Fruit fly (Drosophila melanogaster): ENCODE results near the gene CG10553.

CG10553 gene

dm6 chr3R:25331103-25331502, 13.2 kb upstream of the CG10553 start, which contains the start of gene CHKov2:
CHKov2 (minus strand) TSS chr3R:25331203.
- no peak for TF ChIP-seq Eip93F (GFP tag; optimal IDR thresholded peaks at IDR 0.05)
- no peak for TF ChIP-seq net (GFP tag; optimal IDR thresholded peaks at IDR 0.05)
- no peak for TF ChIP-seq CG34406 (GFP tag; optimal IDR thresholded peaks at IDR 0.05)
- TF ChIP-seq vri (GFP tag; optimal IDR thresholded peaks at IDR 0.05): no peak
- no peak for TF ChIP-seq CG9139 (GFP tag; optimal IDR thresholded peaks at IDR 0.05)
- TF ChIP-seq Ets96B (tag; optimal IDR thresholded peaks at IDR 0.05): no peak
- TF ChIP-seq CG15336 (GFP tag; IDR thresholded peaks at IDR 0.05): no peak

DNA sequence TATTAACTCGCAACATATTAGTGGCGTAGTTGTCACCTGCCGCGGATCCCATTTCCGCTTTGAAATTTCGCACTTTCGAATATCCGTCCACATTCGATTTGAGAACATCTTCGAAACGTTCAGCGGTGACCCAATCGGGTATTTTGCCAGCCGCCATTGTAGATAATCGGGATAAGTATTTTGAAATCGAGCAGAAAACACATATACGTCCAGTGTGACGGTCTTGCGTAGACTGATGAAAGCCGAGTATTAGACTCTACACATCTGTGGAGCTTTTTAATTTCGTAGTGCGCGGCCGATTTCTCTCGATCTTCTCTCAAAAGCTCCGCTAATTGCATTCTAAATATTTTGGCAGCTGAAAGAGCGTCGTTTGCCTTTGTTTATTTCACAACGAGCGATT, 11.2 kb upstream of the CG10553 start, which contains the start of gene CHKov1:
CHKov1 (minus strand) TSS at position 238 of the 400 bp plus-strand sequence.
- 0 out of 2 replicates have a peak, but pooled peaks have one; percentile 21 for TF ChIP-seq CG15336 (GFP tag; IDR thresholded peaks at IDR 0.05)
- no peak for TF ChIP-seq svp (GFP tag)
- TF ChIP-seq vri (GFP tag; optimal IDR thresholded peaks at IDR 0.05): peak; percentile 30
- TF ChIP-seq spab (GFP tag; optimal IDR thresholded peaks at IDR 0.05): no peak

DNA sequence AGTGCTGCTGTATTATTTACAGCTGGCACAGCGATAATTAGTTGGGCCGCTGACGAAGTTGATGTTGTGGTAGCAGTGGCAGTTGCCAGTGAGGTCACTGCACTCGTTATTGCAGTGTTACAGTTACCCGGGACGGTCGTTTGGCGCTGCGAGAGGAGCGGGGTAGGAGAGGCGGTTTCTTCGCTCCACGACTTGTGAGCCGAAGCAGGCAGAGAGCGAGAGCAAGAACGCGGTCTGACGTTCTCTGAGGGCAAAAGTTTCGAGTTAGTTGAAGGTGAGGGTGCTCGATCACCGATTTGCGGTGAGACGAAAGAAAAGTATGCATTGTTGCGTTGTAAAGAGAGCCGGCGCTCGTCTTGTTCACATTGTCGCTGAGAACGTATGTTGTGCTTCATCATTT, 10.6 kb upstream of the CG10553 start:
- TF ChIP-seq CG8119 (GFP tag; IDR thresholded peaks at IDR 0.05) (0 out of 3 replicates have a peak, but pooled peaks have one; percentile 28), eg (GFP tag; IDR thresholded peaks at IDR 0.05) (0 out of 3 replicates have a peak, but pooled peaks have one; percentile 17)

dm6 chr3R:25322657-25323056, 4.7 kb upstream of the CG10553 start, which contains the start of gene CG10562:
CG10562 (minus strand) TSS chr3R:25322757.
- no peak for TF ChIP-seq CG11902 (GFP tag; optimal IDR thresholded peaks at IDR 0.05)
- no peak for TF ChIP-seq OdsH (GFP tag; optimal IDR thresholded peaks at IDR 0.05)
- no peak for TF ChIP-seq Eip78C (GFP tag)
- TF ChIP-seq Smox (GFP tag; optimal IDR thresholded peaks at IDR 0.05): no peak
- no peak for TF ChIP-seq spab (GFP tag; optimal IDR thresholded peaks at IDR 0.05)
- TF ChIP-seq fd85E (GFP tag; optimal IDR thresholded peaks at IDR 0.05): no peak
- no peak for TF ChIP-seq CG8319 (GFP tag; optimal IDR thresholded peaks at IDR 0.05)
- no peak for TF ChIP-seq net (GFP tag; optimal IDR thresholded peaks at IDR 0.05)
- no peak for TF ChIP-seq eg (GFP tag; IDR thresholded peaks at IDR 0.05)
- no peak for TF ChIP-seq Hr39 (GFP tag; optimal IDR thresholded peaks at IDR 0.05)
- no peak for TF ChIP-seq Blimp-1 (GFP tag; optimal IDR thresholded peaks at IDR 0.05)
- TF ChIP-seq CG10631 (GFP tag; optimal IDR thresholded peaks at IDR 0.05): no peak
- TF ChIP-seq Sox15 (GFP tag; optimal IDR thresholded peaks at IDR 0.05): no peak
- TF ChIP-seq CG15336 (GFP tag; IDR thresholded peaks at IDR 0.05): no peak
- no peak for TF ChIP-seq CG4318 (GFP tag; optimal IDR thresholded peaks at IDR 0.05)
- no peak for TF ChIP-seq salr (GFP tag; optimal IDR thresholded peaks at IDR 0.05)
- no peak for TF ChIP-seq CG11294 (GFP tag; IDR thresholded peaks at IDR 0.05)
- no peak for TF ChIP-seq CG9139 (GFP tag; optimal IDR thresholded peaks at IDR 0.05)
- no peak for TF ChIP-seq svp (GFP tag)

DNA sequence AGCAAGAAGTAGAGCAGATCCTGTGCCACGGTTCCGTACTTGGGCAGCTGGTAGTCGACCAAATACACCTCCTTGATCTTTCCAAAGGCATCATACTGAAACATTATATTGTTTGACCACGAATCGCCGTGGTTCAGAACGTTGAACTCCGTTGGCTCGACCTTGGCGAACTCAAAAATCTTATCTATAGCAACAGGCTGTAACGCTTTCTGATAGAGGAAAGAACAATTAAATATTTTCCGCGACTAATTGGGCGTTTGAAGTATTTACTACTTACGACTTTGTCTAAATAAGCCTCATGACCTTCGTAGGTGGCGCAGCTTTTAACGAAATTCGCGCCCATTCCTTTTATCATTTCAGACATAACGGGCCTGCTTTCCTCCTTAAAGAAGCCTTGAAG, 3.8 kb upstream of the CG10553 start:
- TF ChIP-seq svp (GFP tag) (peak; percentile 72), Hr39 (GFP tag; optimal IDR thresholded peaks at IDR 0.05) (no peak)

DNA sequence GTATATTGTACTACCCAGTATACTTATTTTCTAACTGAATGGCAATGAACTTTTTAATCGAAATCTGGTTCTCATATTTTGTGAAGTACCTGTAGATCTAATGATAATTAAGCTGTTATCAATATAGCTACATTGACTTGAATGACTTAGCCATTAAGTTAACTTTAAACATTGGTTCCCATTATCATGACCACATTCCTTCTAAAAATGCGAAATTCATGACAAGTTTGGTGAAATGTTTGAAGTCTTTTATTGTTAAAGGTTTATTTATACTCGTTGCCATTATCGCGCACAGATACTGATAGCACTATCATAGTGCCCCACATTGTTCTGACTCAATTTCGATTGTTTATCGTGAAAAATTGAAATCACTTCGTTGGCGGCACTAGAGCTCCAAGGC, 3.0 kb upstream of the CG10553 start:
- no peak for TF ChIP-seq Eip93F (GFP tag; optimal IDR thresholded peaks at IDR 0.05)
- no peak for TF ChIP-seq CG6276 (GFP tag; optimal IDR thresholded peaks at IDR 0.05)
- TF ChIP-seq Hr4 (GFP tag; optimal IDR thresholded peaks at IDR 0.05): no peak
- no peak for TF ChIP-seq CG10631 (GFP tag; optimal IDR thresholded peaks at IDR 0.05)
- TF ChIP-seq eg (GFP tag; IDR thresholded peaks at IDR 0.05): no peak
- no peak for TF ChIP-seq CG1621 (tag; optimal IDR thresholded peaks at IDR 0.05)
- TF ChIP-seq acj6 (GFP tag; optimal IDR thresholded peaks at IDR 0.05): no peak
- no peak for TF ChIP-seq Lpt (GFP tag; optimal IDR thresholded peaks at IDR 0.05)
- TF ChIP-seq CG4318 (GFP tag; optimal IDR thresholded peaks at IDR 0.05): no peak
- TF ChIP-seq CG6808 (GFP tag; optimal IDR thresholded peaks at IDR 0.05): no peak
- no peak for TF ChIP-seq Blimp-1 (GFP tag; optimal IDR thresholded peaks at IDR 0.05)
- no peak for TF ChIP-seq Sox14 (GFP tag; optimal IDR thresholded peaks at IDR 0.05)
